Worm (Caenorhabditis elegans) whole organism, early embryonic: ENCODE measurements around the gene fbxb-116.

Source experiments
- B0310.2 ChIP-seq: sonication (generic microtip); optimal IDR thresholded peaks from 2 replicates; lab custom pipeline; 2016; ENCODE audit warnings: mild to moderate bottlenecking, missing genetic modification characterization, missing compliant biosample characterization
- F13C5.2 ChIP-seq: sonication (generic microtip); optimal IDR thresholded peaks from 2 replicates; lab custom pipeline; 2017; ENCODE audit warnings: mild to moderate bottlenecking, missing genetic modification characterization, inconsistent platforms, missing compliant biosample characterization
- aly-1 ChIP-seq: sonication (generic microtip); optimal IDR thresholded peaks from 2 replicates; lab custom pipeline; 2016; ENCODE audit warnings: missing genetic modification characterization, missing compliant biosample characterization
- ama-1 ChIP-seq: fragments of 150-350 bp; optimal IDR thresholded peaks from 2 replicates; lab custom pipeline; 2014
- ceh-13 ChIP-seq: fragments of 200-800 bp; sonication (Bioruptor generic); optimal IDR thresholded peaks from 2 replicates; lab custom pipeline; 2018; ENCODE audit warnings: mild to moderate bottlenecking, missing genetic modification characterization, missing compliant biosample characterization
- ceh-36 ChIP-seq: sonication (generic microtip); optimal IDR thresholded peaks from 2 replicates; lab custom pipeline; 2016; ENCODE audit warnings: missing genetic modification characterization, inconsistent platforms, missing compliant biosample characterization
- ets-7 ChIP-seq: sonication (generic microtip); optimal IDR thresholded peaks from 2 replicates; lab custom pipeline; 2016; ENCODE audit warnings: missing genotype, missing genetic modification characterization, missing compliant biosample characterization
- flt-1 ChIP-seq: fragments of 200-800 bp; sonication (Bioruptor generic); IDR thresholded peaks from 2 replicates; pipeline ENCODE4 v1.3.6; 2022; ENCODE audit warnings: missing genetic modification characterization, missing compliant biosample characterization
- hmbx-1 ChIP-seq: sonication (generic microtip); optimal IDR thresholded peaks from 2 replicates; lab custom pipeline; 2016; ENCODE audit warnings: mild to moderate bottlenecking, missing genetic modification characterization, missing compliant biosample characterization
- hmg-4 ChIP-seq: fragments of 200-800 bp; sonication (Bioruptor generic); optimal IDR thresholded peaks from 2 replicates; lab custom pipeline; 2018; ENCODE audit warnings: mild to moderate bottlenecking, missing genetic modification characterization, missing compliant biosample characterization
- hnd-1 ChIP-seq: sonication (generic microtip); optimal IDR thresholded peaks from 2 replicates; lab custom pipeline; 2016; ENCODE audit warnings: missing genetic modification characterization, missing compliant biosample characterization
- pes-1 ChIP-seq: fragments of 200-800 bp; sonication (Bioruptor generic); IDR thresholded peaks from 2 replicates; pipeline ENCODE4 v1.3.6; 2022; ENCODE audit warnings: missing genetic modification reagents, missing genetic modification characterization, missing compliant biosample characterization
- scrt-1 ChIP-seq: fragments of 200-800 bp; sonication (Bioruptor generic); IDR thresholded peaks from 2 replicates; pipeline ENCODE4 v1.3.6; 2022; ENCODE audit warnings: missing genetic modification characterization, missing compliant biosample characterization
- sea-1 ChIP-seq: fragments of 200-800 bp; sonication (Bioruptor generic); conservative IDR thresholded peaks from 2 replicates; pipeline ENCODE4 v1.3.6; 2022; ENCODE audit warnings: missing genetic modification characterization, missing compliant biosample characterization
- tbx-11 ChIP-seq: fragments of 200-800 bp; sonication (Bioruptor generic); IDR thresholded peaks from 2 replicates; pipeline ENCODE4 v1.3.6; 2022; ENCODE audit warnings: missing genetic modification characterization, missing compliant biosample characterization
- tbx-37 ChIP-seq: fragments of 200-800 bp; sonication (Bioruptor generic); conservative IDR thresholded peaks from 2 replicates; pipeline ENCODE4 v1.3.6; 2022; ENCODE audit warnings: missing genetic modification reagents, missing genetic modification characterization, missing compliant biosample characterization
- tra-4 ChIP-seq: sonication (generic microtip); optimal IDR thresholded peaks from 2 replicates; lab custom pipeline; 2017; ENCODE audit warnings: missing genetic modification characterization, missing compliant biosample characterization

The fbxb-116 gene

ce11 chrV:19250983-19251382 lies 17.4 kb downstream of the fbxb-116 start, which contains the start of gene str-81:
str-81 (minus strand) TSS chrV:19251083.
- TF ChIP-seq ceh-36 (tag; lab: Kevin White, UChicago), result no peak
- TF ChIP-seq pes-1, result no peak
- TF ChIP-seq tra-4 (tag; lab: Kevin White, UChicago), result no peak
- no peak for TF ChIP-seq hmbx-1
- no peak for TF ChIP-seq hnd-1 (tag; lab: Kevin White, UChicago)
- no peak for TF ChIP-seq hmg-4 (GFP tag; lab: Kevin White, UChicago)
- TF ChIP-seq F13C5.2 (tag; lab: Kevin White, UChicago), result no peak
- TF ChIP-seq scrt-1 (GFP tag; lab: Robert Waterston, UW), result no peak
- no peak for TF ChIP-seq flt-1 (GFP tag; lab: Robert Waterston, UW)
- no peak for TF ChIP-seq tbx-37 (GFP tag; lab: Robert Waterston, UW)
- TF ChIP-seq B0310.2, result no peak

DNA sequence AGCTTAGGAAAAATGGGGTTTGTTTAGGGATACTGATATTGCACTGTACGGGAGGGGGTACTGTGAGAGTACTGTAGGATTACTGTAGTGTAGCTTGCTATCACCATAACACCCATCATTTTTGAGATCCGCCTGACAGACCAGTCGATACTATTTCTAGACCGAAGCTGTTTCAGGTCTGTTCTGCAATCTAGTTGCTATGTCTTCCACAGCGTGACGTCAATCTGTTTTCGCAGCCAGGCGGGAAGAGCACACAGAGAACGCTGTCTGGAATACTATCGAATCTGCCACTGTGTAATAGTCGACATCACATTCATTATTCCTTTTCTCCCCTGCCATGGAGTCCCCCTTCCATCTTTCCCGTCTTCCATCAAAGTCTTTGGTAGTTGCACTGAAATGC lies 18.3 kb downstream of the fbxb-116 start, which contains the start of gene F21D9.11:
TSS of gene F21D9.11 (plus strand) at position 301 of the 400 bp plus-strand sequence.
- TF ChIP-seq tbx-37 (GFP tag; lab: Robert Waterston, UW), result no peak

ce11 chrV:19253520-19253919 lies 20.0 kb downstream of the fbxb-116 start, which contains the start of gene F21D9.4:
F21D9.4 (plus strand) TSS chrV:19253820.
- TF ChIP-seq ama-1 (lab: Kevin White, UChicago), result no peak
- TF ChIP-seq pes-1, result no peak
- TF ChIP-seq tra-4 (tag; lab: Kevin White, UChicago), result no peak
- no peak for TF ChIP-seq hmg-4 (GFP tag; lab: Kevin White, UChicago)
- no peak for TF ChIP-seq scrt-1 (GFP tag; lab: Robert Waterston, UW)
- no peak for TF ChIP-seq B0310.2
- no peak for TF ChIP-seq aly-1 (tag; lab: Kevin White, UChicago)
- TF ChIP-seq tbx-11 (GFP tag; lab: Robert Waterston, UW), result no peak
- no peak for TF ChIP-seq ets-7 (tag; lab: Kevin White, UChicago)
- no peak for TF ChIP-seq ceh-36 (tag; lab: Kevin White, UChicago)
- no peak for TF ChIP-seq ceh-13 (GFP tag; lab: Kevin White, UChicago)
- no peak for TF ChIP-seq hnd-1 (tag; lab: Kevin White, UChicago)
- no peak for TF ChIP-seq F13C5.2 (tag; lab: Kevin White, UChicago)
- no peak for TF ChIP-seq flt-1 (GFP tag; lab: Robert Waterston, UW)
- no peak for TF ChIP-seq tbx-37 (GFP tag; lab: Robert Waterston, UW)
- TF ChIP-seq sea-1, result no peak
- no peak for TF ChIP-seq hmbx-1

- no peak for TF ChIP-seq scrt-1 (GFP tag; lab: Robert Waterston, UW)
- no peak for TF ChIP-seq ama-1 (lab: Kevin White, UChicago)
- TF ChIP-seq ets-7 (tag; lab: Kevin White, UChicago), result no peak
- no peak for TF ChIP-seq pes-1
- TF ChIP-seq tbx-11 (GFP tag; lab: Robert Waterston, UW), result no peak
- TF ChIP-seq ceh-13 (GFP tag; lab: Kevin White, UChicago), result no peak
- TF ChIP-seq tra-4 (tag; lab: Kevin White, UChicago), result no peak
- no peak for TF ChIP-seq F13C5.2 (tag; lab: Kevin White, UChicago)
- no peak for TF ChIP-seq sea-1
- TF ChIP-seq hmbx-1, result no peak
- no peak for TF ChIP-seq aly-1 (tag; lab: Kevin White, UChicago)
- TF ChIP-seq flt-1 (GFP tag; lab: Robert Waterston, UW), result no peak
- no peak for TF ChIP-seq tbx-37 (GFP tag; lab: Robert Waterston, UW)
- TF ChIP-seq ceh-36 (tag; lab: Kevin White, UChicago), result no peak
- TF ChIP-seq B0310.2, result no peak
- no peak for TF ChIP-seq hmg-4 (GFP tag; lab: Kevin White, UChicago)
- no peak for TF ChIP-seq hnd-1 (tag; lab: Kevin White, UChicago)
These were observed 24.1 kb downstream of the fbxb-116 start, which contains the start of gene F21D9.3 for ce11 chrV:19257653-19258052. F21D9.3 (minus strand) TSS chrV:19257753.

DNA sequence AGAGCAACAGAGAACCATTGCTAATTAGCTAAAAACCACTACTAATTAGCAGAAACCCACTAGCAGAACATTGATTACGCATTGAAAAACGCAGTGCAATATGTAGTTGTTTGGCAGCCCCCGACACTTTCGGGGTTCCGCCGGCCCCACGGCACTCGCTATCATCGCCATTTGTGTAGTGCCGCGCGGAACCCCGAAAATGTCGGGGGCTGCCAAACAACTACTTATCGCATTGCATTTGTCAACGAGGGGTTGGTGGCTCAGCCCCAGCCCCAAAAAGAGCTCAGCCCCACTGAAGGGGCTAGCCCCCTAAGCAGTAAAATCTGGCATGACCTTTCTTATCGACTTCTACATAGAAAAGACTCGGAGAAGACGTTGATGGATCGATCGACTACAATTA lies 25.8 kb downstream of the fbxb-116 start:
- no peak for TF ChIP-seq hmbx-1
- TF ChIP-seq ceh-36 (tag; lab: Kevin White, UChicago), result no peak
- no peak for TF ChIP-seq aly-1 (tag; lab: Kevin White, UChicago)
- no peak for TF ChIP-seq tbx-37 (GFP tag; lab: Robert Waterston, UW)
- no peak for TF ChIP-seq F13C5.2 (tag; lab: Kevin White, UChicago)
- TF ChIP-seq sea-1, result no peak
- no peak for TF ChIP-seq tbx-11 (GFP tag; lab: Robert Waterston, UW)
- no peak for TF ChIP-seq ceh-13 (GFP tag; lab: Kevin White, UChicago)
- no peak for TF ChIP-seq tra-4 (tag; lab: Kevin White, UChicago)
- TF ChIP-seq pes-1, result no peak
- no peak for TF ChIP-seq hnd-1 (tag; lab: Kevin White, UChicago)
- TF ChIP-seq scrt-1 (GFP tag; lab: Robert Waterston, UW), result no peak
- TF ChIP-seq flt-1 (GFP tag; lab: Robert Waterston, UW), result no peak
- TF ChIP-seq B0310.2, result no peak
- TF ChIP-seq ets-7 (tag; lab: Kevin White, UChicago), result no peak
- no peak for TF ChIP-seq hmg-4 (GFP tag; lab: Kevin White, UChicago)

- TF ChIP-seq hmbx-1 (no peak), ceh-13 (GFP tag; lab: Kevin White, UChicago) (no peak), ets-7 (tag; lab: Kevin White, UChicago) (no peak), pes-1 (no peak), ceh-36 (tag; lab: Kevin White, UChicago) (no peak), hnd-1 (tag; lab: Kevin White, UChicago) (no peak), tbx-37 (GFP tag; lab: Robert Waterston, UW) (no peak), hmg-4 (GFP tag; lab: Kevin White, UChicago) (no peak), tbx-11 (GFP tag; lab: Robert Waterston, UW) (no peak)
These were observed 27.1 kb downstream of the fbxb-116 start for ce11 chrV:19260686-19261085.

DNA sequence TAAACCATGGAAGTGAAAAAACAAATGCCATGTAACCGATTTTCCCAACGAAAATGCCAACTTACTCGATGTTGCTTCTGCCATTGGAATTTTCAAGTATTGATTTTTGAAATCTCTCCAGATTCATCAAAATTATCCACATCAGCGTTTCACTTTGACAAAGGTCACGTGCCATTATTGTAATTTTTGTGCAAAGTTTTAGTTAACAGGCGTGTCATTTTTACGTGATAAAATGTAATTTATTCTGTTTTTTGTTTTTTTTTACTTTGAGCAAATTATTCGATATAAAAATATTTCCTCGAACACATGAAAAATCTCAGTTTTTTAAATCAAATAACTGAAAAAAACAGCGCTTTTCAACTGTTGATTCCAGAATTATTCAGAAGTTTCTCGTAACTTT lies 28.8 kb downstream of the fbxb-116 start, which contains the start of gene F21D9.2:
TSS of gene F21D9.2 (minus strand) at position 101 of the 400 bp plus-strand sequence.
- TF ChIP-seq F13C5.2 (tag; lab: Kevin White, UChicago) (no peak), ama-1 (lab: Kevin White, UChicago) (no peak), aly-1 (tag; lab: Kevin White, UChicago) (no peak), B0310.2 (no peak), tra-4 (tag; lab: Kevin White, UChicago) (no peak), scrt-1 (GFP tag; lab: Robert Waterston, UW) (no peak), pes-1 (no peak), sea-1 (no peak), hmg-4 (GFP tag; lab: Kevin White, UChicago) (no peak), hnd-1 (tag; lab: Kevin White, UChicago) (no peak), tbx-37 (GFP tag; lab: Robert Waterston, UW) (no peak), ceh-36 (tag; lab: Kevin White, UChicago) (no peak), hmbx-1 (no peak), tbx-11 (GFP tag; lab: Robert Waterston, UW) (no peak), ets-7 (tag; lab: Kevin White, UChicago) (no peak)
